Fruit fly (Drosophila melanogaster): Measurements from ENCODE around the gene HLH3B.

Gene HLH3B

DNA sequence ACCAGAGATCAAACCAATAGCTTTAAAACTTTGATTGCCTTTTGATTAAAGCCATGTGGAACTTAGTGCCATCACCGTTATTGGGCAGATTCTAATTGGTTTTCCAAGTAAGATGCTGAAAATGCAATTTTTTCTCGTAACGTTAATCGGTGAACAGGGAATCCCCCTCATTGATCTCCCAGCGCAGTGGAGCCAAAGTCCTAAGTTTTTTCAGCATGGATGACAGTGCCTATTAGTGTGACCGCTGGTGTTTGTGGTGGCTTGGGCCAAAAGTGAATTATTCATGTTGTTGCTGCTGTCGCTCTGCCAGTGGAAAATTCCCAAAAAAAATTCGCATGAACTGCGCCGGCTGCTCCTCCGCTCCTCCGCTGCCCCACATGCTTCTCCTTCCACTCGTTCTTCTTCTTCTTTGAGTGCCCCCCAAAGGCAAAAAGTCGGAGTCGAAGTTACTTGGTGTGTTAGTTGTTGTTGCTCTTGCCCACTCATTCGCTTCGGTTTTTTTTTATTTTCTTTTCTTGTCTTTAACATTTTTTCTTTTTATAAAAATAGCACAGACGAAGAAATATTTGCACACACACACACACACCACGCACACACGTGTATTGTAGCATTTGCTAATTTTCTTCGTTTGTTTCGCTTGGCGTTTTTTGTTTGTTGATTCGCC, 33.4 kb downstream of the HLH3B start (continued):
- TF ChIP-seq z (GFP tag; IDR thresholded peaks at IDR 0.05) (peak; percentile 41; the same call in 1 of the 3 replicates), CG9876 (GFP tag; optimal IDR thresholded peaks at IDR 0.05) (no peak), CG11695 (GFP tag; IDR thresholded peaks at IDR 0.05) (0 out of 3 replicates have a peak, but pooled peaks have one; percentile 37), CG12071 (GFP tag; optimal IDR thresholded peaks at IDR 0.05) (no peak), sd (tag; optimal IDR thresholded peaks at IDR 0.05) (no peak), sob (GFP tag; IDR thresholded peaks at IDR 0.05) (no peak), CG11696 (GFP tag; IDR thresholded peaks at IDR 0.05) (0 out of 2 replicates have a peak, but pooled peaks have one; percentile 64), ase (GFP tag; IDR thresholded peaks at IDR 0.05) (0 out of 3 replicates have a peak, but pooled peaks have one; percentile 18), lbe (GFP tag; optimal IDR thresholded peaks at IDR 0.05) (no peak), NFAT (GFP tag; IDR thresholded peaks at IDR 0.05) (0 out of 2 replicates have a peak, but pooled peaks have one; percentile 45), al (GFP tag; IDR thresholded peaks at IDR 0.05) (0 out of 2 replicates have a peak, but pooled peaks have one; percentile 42), Ptx1 (GFP tag; IDR thresholded peaks at IDR 0.05) (0 out of 2 replicates have a peak, but pooled peaks have one; percentile 21), CG9932 (GFP tag; IDR thresholded peaks at IDR 0.05) (peak; percentile 25; the same call in 1 of the 2 replicates), lmd (GFP tag; IDR thresholded peaks at IDR 0.05) (peak; percentile 20; the same call in 1 of the 2 replicates), CG7786 (GFP tag; optimal IDR thresholded peaks at IDR 0.05) (no peak), Drgx (GFP tag; IDR thresholded peaks at IDR 0.05) (peak; percentile 40), CG3995 (GFP tag; optimal IDR thresholded peaks at IDR 0.05) (no peak), bsh (GFP tag; optimal IDR thresholded peaks at IDR 0.05) (peak in 1 of 2 experiments; percentile 51), prd (optimal IDR thresholded peaks at IDR 0.05) (no peak), prd (GFP tag; IDR thresholded peaks at IDR 0.05) (0 out of 3 replicates have a peak, but pooled peaks have one; percentile 16), pb (GFP tag; optimal IDR thresholded peaks at IDR 0.05) (no peak), gro (GFP tag; optimal IDR thresholded peaks at IDR 0.05) (no peak), CG10543 (GFP tag; optimal IDR thresholded peaks at IDR 0.05) (no peak), Stat92E (GFP tag; optimal IDR thresholded peaks at IDR 0.05) (peak in 1 of 3 experiments; percentile 18), Med (GFP tag) (peak; percentile 62), vvl (GFP tag; IDR thresholded peaks at IDR 0.05) (peak; percentile 14; the same call in 1 of the 2 replicates), Hr39 (optimal IDR thresholded peaks at IDR 0.05) (no peak), knrl (GFP tag; IDR thresholded peaks at IDR 0.05; ENCODE audit: partially characterized antibody) (0 out of 3 replicates have a peak, but pooled peaks have one; percentile 6), nerfin-1 (tag; optimal IDR thresholded peaks at IDR 0.05) (no peak), CG17385 (GFP tag; optimal IDR thresholded peaks at IDR 0.05) (peak; percentile 20), zfh2 (GFP tag; optimal IDR thresholded peaks at IDR 0.05) (peak; percentile 13), Rfx (GFP tag; IDR thresholded peaks at IDR 0.05) (0 out of 2 replicates have a peak, but pooled peaks have one; percentile 28), ap (GFP tag; IDR thresholded peaks at IDR 0.05) (no peak), crc (GFP tag; optimal IDR thresholded peaks at IDR 0.05) (no peak), CG2129 (GFP tag; IDR thresholded peaks at IDR 0.05; ENCODE audit: partially characterized antibody) (no peak), CG14050 (GFP tag; IDR thresholded peaks at IDR 0.05) (no peak)

DNA sequence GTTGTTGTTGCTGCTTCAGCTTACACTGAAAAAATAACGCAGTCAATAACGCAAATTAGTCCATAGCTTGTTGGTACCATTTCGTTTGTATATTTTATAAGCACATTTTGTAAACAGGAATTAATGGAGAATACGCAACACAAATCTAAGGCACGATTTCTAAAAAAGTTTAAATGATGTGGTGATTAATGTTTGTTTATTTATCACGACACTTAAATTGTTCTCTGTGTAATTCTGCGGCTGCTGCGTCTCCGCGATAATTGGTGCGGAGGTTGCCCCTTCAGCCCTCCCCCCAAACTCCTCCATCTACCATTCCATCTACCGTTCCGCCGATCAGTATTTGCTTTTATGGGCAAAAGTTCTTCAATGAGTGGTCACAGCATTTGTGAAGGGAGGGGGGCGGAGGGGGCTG, 34.0 kb downstream of the HLH3B start:
- TF ChIP-seq mld (GFP tag; IDR thresholded peaks at IDR 0.05; ENCODE audit: partially characterized antibody): no peak
- TF ChIP-seq CG17912 (GFP tag; optimal IDR thresholded peaks at IDR 0.05): no peak
- TF ChIP-seq ab (GFP tag; optimal IDR thresholded peaks at IDR 0.05): peak; percentile 4
- peak; percentile 43; the same call in 2 of the 3 replicates for TF ChIP-seq CG11695 (GFP tag; IDR thresholded peaks at IDR 0.05)
- TF ChIP-seq CG6654 (GFP tag; optimal IDR thresholded peaks at IDR 0.05): no peak
- TF ChIP-seq CG12659 (GFP tag; optimal IDR thresholded peaks at IDR 0.05): peak; percentile 43
- no peak for TF ChIP-seq Trl (optimal IDR thresholded peaks at IDR 0.05)
- TF ChIP-seq Trl (GFP tag; optimal IDR thresholded peaks at IDR 0.05): peak; percentile 45
- TF ChIP-seq CG10366 (GFP tag; IDR thresholded peaks at IDR 0.05): peak; percentile 44
- TF ChIP-seq CG18011 (GFP tag; optimal IDR thresholded peaks at IDR 0.05): peak; percentile 1
- TF ChIP-seq pros (GFP tag; optimal IDR thresholded peaks at IDR 0.05): no peak
- TF ChIP-seq bigmax (GFP tag; optimal IDR thresholded peaks at IDR 0.05): no peak
- TF ChIP-seq HHEX (GFP tag; optimal IDR thresholded peaks at IDR 0.05): peak; percentile 68
- peak; percentile 61 for TF ChIP-seq zfh2 (GFP tag; optimal IDR thresholded peaks at IDR 0.05)
- TF ChIP-seq bcd (GFP tag; optimal IDR thresholded peaks at IDR 0.05): peak; percentile 62
- no peak for TF ChIP-seq Scr (GFP tag; IDR thresholded peaks at IDR 0.05; ENCODE audit: partially characterized antibody)
- peak; percentile 11 for TF ChIP-seq CG33213 (GFP tag; optimal IDR thresholded peaks at IDR 0.05)
